Worm (Caenorhabditis elegans) whole organism, L3 larva: ENCODE data around the gene unc-93.

Experiments
- R02D3.7 ChIP-seq: fragments of 150-350 bp; optimal IDR thresholded peaks from 2 replicates; lab custom pipeline; 2014; ENCODE audit warnings: missing biosample characterization, missing genetic modification characterization
- ZK546.5 ChIP-seq: sonication (generic microtip); optimal IDR thresholded peaks from 2 replicates; lab custom pipeline; 2017; ENCODE audit warnings: missing biosample characterization, missing genetic modification characterization
- ama-1 ChIP-seq: fragments of 150-350 bp; optimal IDR thresholded peaks from 2 replicates; lab custom pipeline; 2018
- ceh-16 ChIP-seq: sonication (generic microtip); optimal IDR thresholded peaks from 2 replicates; lab custom pipeline; 2017; ENCODE audit warnings: missing biosample characterization, missing genetic modification characterization
- ceh-9 ChIP-seq: sonication (generic microtip); optimal IDR thresholded peaks from 2 replicates; lab custom pipeline; 2018; ENCODE audit warnings: missing biosample characterization, missing genetic modification characterization
- egl-5 ChIP-seq: fragments of 150-350 bp; optimal IDR thresholded peaks from 2 replicates; lab custom pipeline; 2017; ENCODE audit warnings: missing biosample characterization, missing genetic modification reagents, missing genetic modification characterization, inconsistent platforms
- elt-2 ChIP-seq: sonication (generic microtip); optimal IDR thresholded peaks from 2 replicates; lab custom pipeline; 2016; ENCODE audit warnings: missing genetic modification reagents, mild to moderate bottlenecking, missing genetic modification characterization, missing compliant biosample characterization
- eor-1 ChIP-seq, 2 experiments: fragments of 150-350 bp; optimal IDR thresholded peaks; 2 replicates each; lab custom pipeline; 2014 to 2018; ENCODE audit warnings: missing biosample characterization in 2 of 2, missing genetic modification characterization in 2 of 2
- fkh-10 ChIP-seq: sonication (generic microtip); optimal IDR thresholded peaks from 2 replicates; lab custom pipeline; 2017; ENCODE audit warnings: missing biosample characterization, missing genetic modification reagents, missing genetic modification characterization
- fos-1 ChIP-seq: fragments of 150-350 bp; optimal IDR thresholded peaks from 2 replicates; lab custom pipeline; 2014; ENCODE audit warnings: missing biosample characterization, missing genetic modification characterization
- hmg-11 ChIP-seq: sonication (generic microtip); optimal IDR thresholded peaks from 2 replicates; lab custom pipeline; 2016; ENCODE audit warnings: missing genetic modification characterization, missing compliant biosample characterization
- lin-15B ChIP-seq: fragments of 150-350 bp; optimal IDR thresholded peaks from 2 replicates; lab custom pipeline; 2014; ENCODE audit warnings: missing biosample characterization, missing genetic modification characterization
- lin-39 ChIP-seq: fragments of 150-350 bp; optimal IDR thresholded peaks from 2 replicates; lab custom pipeline; 2018; ENCODE audit warnings: missing biosample characterization, missing genetic modification reagents, missing genetic modification characterization
- lsy-12 ChIP-seq: sonication (generic microtip); optimal IDR thresholded peaks from 2 replicates; lab custom pipeline; 2016; ENCODE audit warnings: mild to moderate bottlenecking, missing genetic modification characterization, missing compliant biosample characterization
- mdl-1 ChIP-seq: fragments of 150-350 bp; optimal IDR thresholded peaks from 2 replicates; lab custom pipeline; 2014; ENCODE audit warnings: missing biosample characterization, missing genetic modification characterization
- nfya-1 ChIP-seq: sonication (generic microtip); optimal IDR thresholded peaks from 2 replicates; lab custom pipeline; 2017; ENCODE audit warnings: missing genetic modification characterization, mild to moderate bottlenecking, missing compliant biosample characterization, antibody characterized with exemption, moderate library complexity; ENCODE audit not compliant: insufficient read depth
- nhr-12 ChIP-seq: fragments of 150-350 bp; optimal IDR thresholded peaks from 2 replicates; lab custom pipeline; 2014; ENCODE audit warnings: missing biosample characterization, missing genetic modification characterization
- nhr-23 ChIP-seq: fragments of 150-350 bp; optimal IDR thresholded peaks from 2 replicates; lab custom pipeline; 2014; ENCODE audit warnings: missing biosample characterization, missing genetic modification reagents, missing genetic modification characterization
- nhr-25 ChIP-seq: sonication (generic microtip); optimal IDR thresholded peaks from 2 replicates; lab custom pipeline; 2017; ENCODE audit warnings: missing biosample characterization, missing genetic modification characterization
- nhr-28 ChIP-seq: fragments of 150-350 bp; optimal IDR thresholded peaks from 2 replicates; lab custom pipeline; 2014; ENCODE audit warnings: missing biosample characterization, missing genetic modification characterization
- nhr-76 ChIP-seq: fragments of 150-350 bp; sonication (generic microtip); optimal IDR thresholded peaks from 5 replicates; lab custom pipeline; 2014; ENCODE audit warnings: missing biosample characterization, missing genetic modification characterization
- pha-4 ChIP-seq: fragments of 150-350 bp; optimal IDR thresholded peaks from 2 replicates; lab custom pipeline; 2014; ENCODE audit warnings: missing biosample characterization, missing genetic modification reagents, missing genetic modification characterization
- pqm-1 ChIP-seq: fragments of 150-350 bp; optimal IDR thresholded peaks from 2 replicates; lab custom pipeline; 2017; ENCODE audit warnings: missing biosample characterization, missing genetic modification characterization, inconsistent platforms
- skn-1 ChIP-seq: fragments of 150-350 bp; optimal IDR thresholded peaks from 2 replicates; lab custom pipeline; 2014; ENCODE audit warnings: missing biosample characterization, missing genetic modification characterization
- unc-39 ChIP-seq: sonication (generic microtip); optimal IDR thresholded peaks from 4 replicates; lab custom pipeline; 2017; ENCODE audit warnings: missing biosample characterization, missing genetic modification characterization
- unc-62 ChIP-seq: fragments of 150-350 bp; sonication (generic microtip); optimal IDR thresholded peaks from 4 replicates; lab custom pipeline; 2014; ENCODE audit warnings: missing biosample characterization, missing genetic modification reagents, missing genetic modification characterization
- ztf-11 ChIP-seq: fragments of 150-350 bp; optimal IDR thresholded peaks from 2 replicates; lab custom pipeline; 2014; ENCODE audit warnings: missing biosample characterization, missing genetic modification characterization

unc-93 gene

ce11 chrIII:3637251-3637989, 6.8 kb upstream of the unc-93 start:
- peak; percentile 6 for TF ChIP-seq elt-2 (tag; lab: Kevin White, UChicago)
- TF ChIP-seq ztf-11 (tag; lab: Kevin White, UChicago): no peak
- TF ChIP-seq pha-4 (tag; lab: Kevin White, UChicago): peak; percentile 71

- TF ChIP-seq nhr-76: no peak
- TF ChIP-seq skn-1 (tag; lab: Kevin White, UChicago): no peak
- no peak for TF ChIP-seq fkh-10 (GFP tag; lab: Kevin White, UChicago)
- peak; percentile 3 for TF ChIP-seq lin-39 (tag; lab: Kevin White, UChicago)
- TF ChIP-seq unc-39 (tag; lab: Kevin White, UChicago): no peak
Measured at ce11 chrIII:3643602-3644001, 573 bp upstream of the unc-93 start.

- TF ChIP-seq unc-39 (tag; lab: Kevin White, UChicago): no peak
- TF ChIP-seq eor-1 (tag; optimal IDR thresholded peaks at IDR 0.05; lab: Kevin White, UChicago): no peak
- TF ChIP-seq hmg-11 (tag; lab: Kevin White, UChicago): no peak
- no peak for TF ChIP-seq nhr-12 (tag; lab: Kevin White, UChicago)
- TF ChIP-seq pqm-1: peak; percentile 9
- no peak for TF ChIP-seq ceh-9 (tag; lab: Kevin White, UChicago)
- no peak for TF ChIP-seq egl-5 (tag; lab: Kevin White, UChicago)
- no peak for TF ChIP-seq nhr-23 (tag; lab: Kevin White, UChicago)
- TF ChIP-seq mdl-1 (tag; lab: Kevin White, UChicago): no peak
- TF ChIP-seq elt-2 (tag; lab: Kevin White, UChicago): peak; percentile 79
Measured at ce11 chrIII:3649305-3649704, 5.1 kb downstream of the unc-93 start.

ce11 chrIII:3650266-3650665, 6.1 kb downstream of the unc-93 start:
- TF ChIP-seq lsy-12: no peak
- TF ChIP-seq nhr-25 (tag; lab: Kevin White, UChicago): peak; percentile 49
- TF ChIP-seq egl-5 (tag; lab: Kevin White, UChicago): peak; percentile 11
- peak; percentile 64 for TF ChIP-seq pqm-1
- TF ChIP-seq nhr-28 (tag; lab: Kevin White, UChicago): no peak
- TF ChIP-seq skn-1 (tag; lab: Kevin White, UChicago): peak; percentile 51
- peak; percentile 72 for TF ChIP-seq elt-2 (tag; lab: Kevin White, UChicago)
- TF ChIP-seq ceh-16 (tag; lab: Kevin White, UChicago): no peak
- TF ChIP-seq pha-4 (tag; lab: Kevin White, UChicago): peak; percentile 78

- TF ChIP-seq hmg-11 (tag; lab: Kevin White, UChicago) (peak; percentile 36), pha-4 (tag; lab: Kevin White, UChicago) (peak; percentile 27), unc-39 (tag; lab: Kevin White, UChicago) (no peak), ceh-16 (tag; lab: Kevin White, UChicago) (no peak), pqm-1 (peak; percentile 16), elt-2 (tag; lab: Kevin White, UChicago) (peak; percentile 16), nhr-25 (tag; lab: Kevin White, UChicago) (peak; percentile 1), fos-1 (tag; lab: Kevin White, UChicago) (no peak), lin-39 (tag; lab: Kevin White, UChicago) (peak; percentile 12), ZK546.5 (tag; lab: Kevin White, UChicago) (no peak), R02D3.7 (peak; percentile 0), nfya-1 (tag; lab: Kevin White, UChicago) (peak; percentile 65), ztf-11 (tag; lab: Kevin White, UChicago) (no peak), lin-15B (peak; percentile 46)
Measured at ce11 chrIII:3650677-3651315, 6.6 kb downstream of the unc-93 start, which contains the start of the genes madf-8 and gsr-1. Gene madf-8 (minus strand): TSS chrIII:3650832. Gene gsr-1 (plus strand): TSS chrIII:3650907.

ce11 chrIII:3652427-3652826, 8.3 kb downstream of the unc-93 start:
- TF ChIP-seq unc-62 (GFP tag; lab: Kevin White, UChicago): no peak
- peak; percentile 54 for TF ChIP-seq ama-1 (lab: Kevin White, UChicago)
- TF ChIP-seq, all 47 proteins: peak for 1
